Worm (Caenorhabditis elegans): ENCODE measurements around the gene Y116A8B.4.

ce11 chrIV:17262385-17262784 is 38.8 kb downstream of the Y116A8B.4 start, which contains the start of gene ZK550.6:
- TF ChIP-seq efl-1 (optimal IDR thresholded peaks at IDR 0.05) (no peak), efl-1 (GFP tag; optimal IDR thresholded peaks at IDR 0.05 in 1 of 2) (peak in 1 of 2 experiments; percentile 6), dsc-1 (tag; optimal IDR thresholded peaks at IDR 0.05) (no peak), lin-39 (tag; optimal IDR thresholded peaks at IDR 0.05) (no peak)

Measured in whole organism, L1 larva.